Worm (Caenorhabditis elegans): ENCODE results near the gene ife-5.

DNA sequence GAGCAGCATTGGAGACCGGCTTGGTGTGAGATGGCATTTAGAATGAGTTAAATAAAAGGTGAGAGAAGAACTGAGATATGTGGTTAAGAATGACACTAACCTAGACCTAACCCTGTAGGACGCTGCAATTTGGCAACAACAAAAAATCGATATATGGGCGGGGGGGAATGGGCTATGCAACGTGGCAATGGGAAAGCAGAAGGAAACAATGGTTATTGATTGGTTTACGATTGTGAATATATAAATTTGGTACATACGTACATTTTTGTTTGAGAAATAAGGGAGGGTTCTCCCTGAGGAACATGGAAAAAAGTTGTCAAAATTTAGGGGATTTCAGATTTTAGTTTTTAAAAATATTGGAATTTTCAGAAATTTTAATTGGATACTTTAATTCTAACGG, 31.4 kb upstream of the ife-5 start, which contains the start of gene tag-276:
- no peak for TF ChIP-seq snpc-4 (tag; optimal IDR thresholded peaks at IDR 0.05)
- TF ChIP-seq jun-1 (tag; optimal IDR thresholded peaks at IDR 0.05) = no peak
- no peak for TF ChIP-seq nhr-23 (tag; optimal IDR thresholded peaks at IDR 0.05)
- no peak for TF ChIP-seq egl-5 (tag; optimal IDR thresholded peaks at IDR 0.05)
- no peak for TF ChIP-seq aly-2 (tag; optimal IDR thresholded peaks at IDR 0.05)
- no peak for TF ChIP-seq elt-3 (tag; optimal IDR thresholded peaks at IDR 0.05)
- TF ChIP-seq elt-1 (tag; optimal IDR thresholded peaks at IDR 0.05) = no peak
- no peak for TF ChIP-seq nhr-77 (tag; optimal IDR thresholded peaks at IDR 0.05)
- TF ChIP-seq nfya-1 (tag; optimal IDR thresholded peaks at IDR 0.05; ENCODE audit: insufficient read depth) = no peak
- TF ChIP-seq ceh-82 (tag; optimal IDR thresholded peaks at IDR 0.05) = no peak
- TF ChIP-seq mml-1 (tag; optimal IDR thresholded peaks at IDR 0.05) = no peak
